Fruit fly (Drosophila melanogaster) whole organism, prepupa: ENCODE measurements around the gene RapGAP1.

Experiments
- Blimp-1 ChIP-seq: fragments of 200-800 bp; sonication (Bioruptor generic); optimal IDR thresholded peaks from 3 replicates; lab custom pipeline; 2017; ENCODE audit warnings: missing biosample characterization, missing genetic modification characterization, mild to moderate bottlenecking, moderate library complexity, missing genetic modification reagents
- CG10631 ChIP-seq: fragments of 200-800 bp; sonication (Bioruptor generic); optimal IDR thresholded peaks from 2 replicates; lab custom pipeline; 2016; ENCODE audit warnings: missing biosample characterization, missing genetic modification characterization
- CG11762 ChIP-seq: fragments of 200-800 bp; sonication (Bioruptor generic); optimal IDR thresholded peaks from 3 replicates; lab custom pipeline; 2016; ENCODE audit warnings: missing biosample characterization, missing genetic modification characterization; ENCODE audit not compliant: insufficient read depth
- CG1621 ChIP-seq: fragments of 200-800 bp; sonication (Bioruptor generic); optimal IDR thresholded peaks from 3 replicates; lab custom pipeline; 2018; ENCODE audit warnings: missing biosample characterization, mild to moderate bottlenecking, missing genetic modification characterization
- CG3032 ChIP-seq: fragments of 200-800 bp; optimal IDR thresholded peaks from 2 replicates; lab custom pipeline; 2019; ENCODE audit warnings: missing biosample characterization, mild to moderate bottlenecking, missing genetic modification characterization, moderate library complexity
- CG31627 ChIP-seq: fragments of 200-800 bp; sonication (Bioruptor generic); optimal IDR thresholded peaks from 3 replicates; lab custom pipeline; 2016; ENCODE audit warnings: missing biosample characterization, missing genetic modification characterization
- CG32006 ChIP-seq: fragments of 200-800 bp; sonication (Bioruptor generic); optimal IDR thresholded peaks from 3 replicates; lab custom pipeline; 2017; ENCODE audit warnings: missing biosample characterization, mild to moderate bottlenecking, missing genetic modification characterization
- CG3919 ChIP-seq: fragments of 200-800 bp; sonication (Bioruptor generic); optimal IDR thresholded peaks from 3 replicates; lab custom pipeline; 2016; ENCODE audit warnings: missing biosample characterization, missing genetic modification characterization
- CG4318 ChIP-seq: fragments of 200-800 bp; sonication (Bioruptor generic); optimal IDR thresholded peaks from 3 replicates; lab custom pipeline; 2017; ENCODE audit warnings: missing biosample characterization, mild to moderate bottlenecking, missing genetic modification characterization
- CG6163 ChIP-seq: fragments of 200-800 bp; sonication (Bioruptor generic); IDR thresholded peaks from 3 replicates; pipeline ENCODE4 v1.3.6; 2022; ENCODE audit warnings: missing biosample characterization, missing genetic modification characterization
- CG6276 ChIP-seq: fragments of 200-800 bp; sonication (Bioruptor generic); optimal IDR thresholded peaks from 2 replicates; lab custom pipeline; 2017; ENCODE audit warnings: missing biosample characterization, mild to moderate bottlenecking, missing genetic modification characterization
- CG6792 ChIP-seq: fragments of 200-800 bp; sonication (Bioruptor generic); optimal IDR thresholded peaks from 3 replicates; lab custom pipeline; 2016; ENCODE audit warnings: missing biosample characterization, missing genetic modification characterization
- CG6808 ChIP-seq: fragments of 200-800 bp; sonication (Bioruptor generic); optimal IDR thresholded peaks from 3 replicates; lab custom pipeline; 2017; ENCODE audit warnings: missing biosample characterization, missing genetic modification characterization, mild to moderate bottlenecking, moderate library complexity, missing genetic modification reagents
- CG6854 ChIP-seq: fragments of 200-800 bp; sonication (Bioruptor generic); optimal IDR thresholded peaks from 2 replicates; lab custom pipeline; 2017; ENCODE audit warnings: missing biosample characterization, mild to moderate bottlenecking, missing genetic modification characterization
- CG8119 ChIP-seq: fragments of 200-800 bp; sonication (Bioruptor generic); IDR thresholded peaks from 3 replicates; pipeline ENCODE4 v1.3.6; 2022; ENCODE audit warnings: missing biosample characterization, missing genetic modification characterization
- CG8632 ChIP-seq: fragments of 200-800 bp; sonication (Bioruptor generic); optimal IDR thresholded peaks from 3 replicates; lab custom pipeline; 2016; ENCODE audit warnings: missing biosample characterization, missing genetic modification characterization
- CG9139 ChIP-seq: fragments of 200-800 bp; sonication (Bioruptor generic); optimal IDR thresholded peaks from 3 replicates; lab custom pipeline; 2017; ENCODE audit warnings: missing biosample characterization, mild to moderate bottlenecking, missing genetic modification characterization
- Eip75B ChIP-seq: fragments of 200-800 bp; sonication (Bioruptor generic); optimal IDR thresholded peaks from 3 replicates; lab custom pipeline; 2016; ENCODE audit warnings: missing biosample characterization, missing genetic modification characterization
- Eip93F ChIP-seq: fragments of 200-800 bp; sonication (Bioruptor generic); optimal IDR thresholded peaks from 2 replicates; lab custom pipeline; 2016; ENCODE audit warnings: missing biosample characterization, mild to moderate bottlenecking, missing genetic modification characterization
- Ets21C ChIP-seq: fragments of 200-800 bp; sonication (Bioruptor generic); optimal IDR thresholded peaks from 3 replicates; lab custom pipeline; 2016; ENCODE audit warnings: missing biosample characterization, missing genetic modification characterization
- Ets96B ChIP-seq: fragments of 200-800 bp; optimal IDR thresholded peaks from 2 replicates; lab custom pipeline; 2019; ENCODE audit warnings: missing biosample characterization, mild to moderate bottlenecking, missing genetic modification characterization, moderate library complexity
- Gug ChIP-seq: fragments of 200-800 bp; sonication (Bioruptor generic); IDR thresholded peaks from 2 replicates; pipeline ENCODE4 v1.3.6; 2022; ENCODE audit warnings: missing biosample characterization, missing genetic modification characterization
- Hr38 ChIP-seq: sonication (Bioruptor generic); optimal IDR thresholded peaks from 2 replicates; lab custom pipeline; 2016; ENCODE audit warnings: missing biosample characterization, missing genetic modification characterization
- Hr39 ChIP-seq: fragments of 200-800 bp; sonication (Bioruptor generic); optimal IDR thresholded peaks from 2 replicates; lab custom pipeline; 2016; ENCODE audit warnings: missing biosample characterization, missing genetic modification characterization
- Hr4 ChIP-seq: fragments of 200-800 bp; sonication (Bioruptor generic); optimal IDR thresholded peaks from 3 replicates; lab custom pipeline; 2016; ENCODE audit warnings: missing biosample characterization, missing genetic modification characterization
- Lpt ChIP-seq: fragments of 200-800 bp; sonication (Bioruptor generic); optimal IDR thresholded peaks from 3 replicates; lab custom pipeline; 2016; ENCODE audit warnings: missing biosample characterization, missing genetic modification characterization
- Smox ChIP-seq: fragments of 200-800 bp; sonication (Bioruptor generic); optimal IDR thresholded peaks from 3 replicates; lab custom pipeline; 2016; ENCODE audit warnings: missing biosample characterization, missing genetic modification characterization
- Sox102F ChIP-seq: fragments of 200-800 bp; sonication (Bioruptor generic); optimal IDR thresholded peaks from 2 replicates; lab custom pipeline; 2016; ENCODE audit warnings: missing biosample characterization, mild to moderate bottlenecking, missing genetic modification characterization
- Sox14 ChIP-seq: fragments of 200-800 bp; sonication (Bioruptor generic); optimal IDR thresholded peaks from 3 replicates; lab custom pipeline; 2016; ENCODE audit warnings: missing biosample characterization, missing genetic modification characterization
- Sox15 ChIP-seq: fragments of 200-800 bp; sonication (Bioruptor generic); optimal IDR thresholded peaks from 3 replicates; lab custom pipeline; 2016; ENCODE audit warnings: missing biosample characterization, missing genetic modification characterization
- acj6 ChIP-seq: fragments of 200-800 bp; sonication (Bioruptor generic); optimal IDR thresholded peaks from 3 replicates; lab custom pipeline; 2016; ENCODE audit warnings: missing biosample characterization, missing genetic modification characterization
- cyc ChIP-seq: fragments of 200-800 bp; sonication (Bioruptor generic); optimal IDR thresholded peaks from 3 replicates; lab custom pipeline; 2016; ENCODE audit warnings: missing biosample characterization, missing genetic modification characterization
- dac ChIP-seq: fragments of 200-800 bp; sonication (Bioruptor generic); optimal IDR thresholded peaks from 2 replicates; lab custom pipeline; 2017; ENCODE audit warnings: missing biosample characterization, mild to moderate bottlenecking, missing genetic modification characterization
- dsx ChIP-seq: fragments of 200-800 bp; optimal IDR thresholded peaks from 3 replicates; lab custom pipeline; 2019; ENCODE audit warnings: missing biosample characterization, mild to moderate bottlenecking, missing genetic modification characterization, moderate library complexity; ENCODE audit not compliant: poor library complexity, severe bottlenecking
- eg ChIP-seq: fragments of 200-800 bp; sonication (Bioruptor generic); IDR thresholded peaks from 3 replicates; pipeline ENCODE4 v1.3.6; 2022; ENCODE audit warnings: missing biosample characterization, missing genetic modification characterization
- fd85E ChIP-seq: fragments of 200-800 bp; sonication (Bioruptor generic); optimal IDR thresholded peaks from 3 replicates; lab custom pipeline; 2016; ENCODE audit warnings: missing biosample characterization, missing genetic modification characterization
- fkh ChIP-seq: fragments of 200-800 bp; sonication (Bioruptor generic); optimal IDR thresholded peaks from 3 replicates; lab custom pipeline; 2017; ENCODE audit warnings: missing biosample characterization, mild to moderate bottlenecking, missing genetic modification characterization, moderate library complexity
- lz ChIP-seq: fragments of 200-800 bp; sonication (Bioruptor generic); optimal IDR thresholded peaks from 3 replicates; lab custom pipeline; 2016; ENCODE audit warnings: missing biosample characterization, missing genetic modification characterization
- pdm3 ChIP-seq: fragments of 200-800 bp; sonication (Bioruptor generic); optimal IDR thresholded peaks from 3 replicates; lab custom pipeline; 2016; ENCODE audit warnings: missing biosample characterization, missing genetic modification characterization
- salr ChIP-seq, 2 experiments: fragments of 200-800 bp; sonication (Bioruptor generic); optimal IDR thresholded peaks; 3 replicates each; lab custom pipeline; 2016 to 2018; ENCODE audit warnings: missing biosample characterization in 2 of 2, missing genetic modification characterization in 2 of 2, mild to moderate bottlenecking in 1 of 2
- ss ChIP-seq, 2 experiments: fragments of 200-800 bp; sonication (Bioruptor generic); optimal IDR thresholded peaks; 2 replicates in 1 of 2; 3 replicates in 1 of 2; lab custom pipeline; 2017 to 2018; ENCODE audit warnings: mild to moderate bottlenecking in 2 of 2, missing biosample characterization in 2 of 2, missing genetic modification characterization in 2 of 2, moderate library complexity in 1 of 2
- svp ChIP-seq: fragments of 200-800 bp; sonication (Bioruptor generic); peaks from one replicate; lab custom pipeline; 2016; ENCODE audit warnings: missing biosample characterization, missing genetic modification characterization
- vri ChIP-seq: fragments of 200-800 bp; sonication (Bioruptor generic); optimal IDR thresholded peaks from 3 replicates; lab custom pipeline; 2016; ENCODE audit warnings: missing biosample characterization, mild to moderate bottlenecking, missing genetic modification characterization

Gene RapGAP1

dm6 chr2L:7574257-7575125 is 4.3 kb downstream of the RapGAP1 start (continued):
- TF ChIP-seq Blimp-1 (GFP tag; lab: Kevin White, UChicago), result peak; percentile 69
- TF ChIP-seq Hr4 (GFP tag; lab: Kevin White, UChicago), result peak; percentile 75
- no peak for TF ChIP-seq fkh
- TF ChIP-seq Gug, result no peak
- peak; percentile 98 for TF ChIP-seq dsx (GFP tag; lab: Kevin White, UChicago)
- TF ChIP-seq CG9139, result no peak
- TF ChIP-seq Sox102F, result peak; percentile 58
- TF ChIP-seq CG10631 (GFP tag; lab: Kevin White, UChicago), result peak; percentile 34
- TF ChIP-seq fd85E (GFP tag; lab: Kevin White, UChicago), result no peak
- no peak for TF ChIP-seq Lpt (GFP tag; lab: Kevin White, UChicago)
- TF ChIP-seq Hr39 (GFP tag; lab: Kevin White, UChicago), result peak; percentile 61
- peak; percentile 41 for TF ChIP-seq CG3919 (GFP tag; lab: Kevin White, UChicago)
- peak; percentile 14 for TF ChIP-seq Eip75B (GFP tag; lab: Kevin White, UChicago)
- no peak for TF ChIP-seq CG6276 (GFP tag; lab: Kevin White, UChicago)
- TF ChIP-seq Sox14, result peak; percentile 43
- TF ChIP-seq CG1621 (tag; lab: Kevin White, UChicago), result no peak
- peak; percentile 46 for TF ChIP-seq pdm3 (GFP tag; lab: Kevin White, UChicago)
- peak; percentile 47 for TF ChIP-seq cyc
- peak; percentile 29 for TF ChIP-seq CG4318 (GFP tag; lab: Kevin White, UChicago)
- TF ChIP-seq salr (GFP tag; optimal IDR thresholded peaks at IDR 0.05; lab: Kevin White, UChicago), result no peak
- TF ChIP-seq, all 60 proteins: peak for 40

DNA sequence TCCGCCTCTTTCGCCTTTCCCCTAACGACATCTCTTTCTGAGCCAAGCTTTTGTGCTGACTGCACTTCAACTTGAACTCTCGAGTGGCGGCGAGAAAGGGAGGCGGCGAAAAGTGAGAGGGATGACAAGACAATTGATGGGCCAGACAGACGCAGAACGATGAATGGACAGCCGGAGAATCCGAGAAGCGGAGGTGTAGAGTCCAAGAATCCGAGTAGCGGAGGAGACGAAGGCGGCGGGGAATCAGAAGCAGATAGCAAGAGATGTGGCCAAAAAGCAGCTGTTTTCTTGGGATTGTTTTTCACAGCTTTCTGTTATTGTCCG is 5.3 kb downstream of the RapGAP1 start:
- no peak for TF ChIP-seq Hr39 (GFP tag; lab: Kevin White, UChicago)
- peak; percentile 20 for TF ChIP-seq Eip75B (GFP tag; lab: Kevin White, UChicago)
- TF ChIP-seq eg (GFP tag; lab: Robert Waterston, UW), result no peak
- TF ChIP-seq salr (GFP tag; optimal IDR thresholded peaks at IDR 0.05; lab: Kevin White, UChicago), result no peak
- TF ChIP-seq ss (GFP tag; optimal IDR thresholded peaks at IDR 0.05; lab: Kevin White, UChicago), result peak; percentile 11 to 35
- no peak for TF ChIP-seq CG6276 (GFP tag; lab: Kevin White, UChicago)
- TF ChIP-seq CG32006 (GFP tag; lab: Kevin White, UChicago), result no peak
- peak; percentile 92 for TF ChIP-seq svp (GFP tag; lab: Kevin White, UChicago)
- TF ChIP-seq vri, result no peak
- TF ChIP-seq CG11762 (GFP tag; lab: Kevin White, UChicago), result no peak
- peak; percentile 83 for TF ChIP-seq CG6854 (GFP tag; lab: Kevin White, UChicago)
- peak; percentile 27 for TF ChIP-seq CG9139
- no peak for TF ChIP-seq Lpt (GFP tag; lab: Kevin White, UChicago)
- no peak for TF ChIP-seq Smox
- no peak for TF ChIP-seq CG3032 (tag; lab: Kevin White, UChicago)
- TF ChIP-seq dac, result no peak
- peak; percentile 43 for TF ChIP-seq dsx (GFP tag; lab: Kevin White, UChicago)
- no peak; the same call in 2 of the 3 replicates for TF ChIP-seq CG6163 (GFP tag; lab: Robert Waterston, UW)
- peak; percentile 93 for TF ChIP-seq Blimp-1 (GFP tag; lab: Kevin White, UChicago)
- TF ChIP-seq CG1621 (tag; lab: Kevin White, UChicago), result peak; percentile 70
- no peak for TF ChIP-seq fkh
- TF ChIP-seq CG6808 (GFP tag; lab: Kevin White, UChicago), result peak; percentile 50
- TF ChIP-seq Sox15, result no peak

dm6 chr2L:7572839-7573546 is 5.8 kb downstream of the RapGAP1 start:
- peak; percentile 32 for TF ChIP-seq CG3919 (GFP tag; lab: Kevin White, UChicago)
- TF ChIP-seq CG31627 (GFP tag; lab: Kevin White, UChicago), result peak; percentile 73
- peak; percentile 37 for TF ChIP-seq lz (GFP tag; lab: Kevin White, UChicago)
- no peak for TF ChIP-seq dac
- TF ChIP-seq CG8632, result peak; percentile 37
- TF ChIP-seq Ets96B, result peak; percentile 46
- TF ChIP-seq CG8119, result no peak
- TF ChIP-seq Hr38 (GFP tag; lab: Kevin White, UChicago), result no peak
- TF ChIP-seq Hr39 (GFP tag; lab: Kevin White, UChicago), result peak; percentile 73
- TF ChIP-seq dsx (GFP tag; lab: Kevin White, UChicago), result no peak
- TF ChIP-seq acj6 (GFP tag; lab: Kevin White, UChicago), result peak; percentile 50
- TF ChIP-seq eg (GFP tag; lab: Robert Waterston, UW), result no peak; the same call in 2 of the 3 replicates
- TF ChIP-seq Eip93F, result no peak
- TF ChIP-seq salr (GFP tag; optimal IDR thresholded peaks at IDR 0.05; lab: Kevin White, UChicago), result no peak
- no peak for TF ChIP-seq fkh
- peak; percentile 7 for TF ChIP-seq pdm3 (GFP tag; lab: Kevin White, UChicago)
- TF ChIP-seq Ets21C, result peak; percentile 38
- peak; percentile 59 for TF ChIP-seq CG6792 (GFP tag; lab: Kevin White, UChicago)
- TF ChIP-seq CG6163 (GFP tag; lab: Robert Waterston, UW), result 0 out of 3 replicates have a peak, but pooled peaks have one; percentile 23
- no peak for TF ChIP-seq Gug
